Fruit fly (Drosophila melanogaster): ENCODE results near the gene CG13875.

DNA sequence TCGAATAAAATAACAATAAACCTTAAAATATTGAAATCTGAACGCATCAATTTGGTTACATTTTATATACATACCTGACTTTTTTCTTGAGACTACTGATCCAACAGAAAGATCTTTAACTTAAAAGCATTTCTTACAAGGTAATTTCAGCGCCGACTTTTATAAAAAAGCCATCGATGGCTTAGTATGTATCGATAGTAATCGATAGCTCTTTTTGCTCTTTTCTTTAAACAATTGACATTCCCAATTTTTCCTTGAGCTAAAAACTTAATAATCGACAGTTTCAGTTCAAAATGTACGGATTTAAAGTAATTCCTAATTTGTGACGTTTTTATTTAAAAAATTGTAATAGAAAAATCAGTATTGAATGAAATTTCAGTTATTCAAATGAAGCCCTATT is 5.2 kb upstream of the CG13875 start:
- TF ChIP-seq CG8478 (optimal IDR thresholded peaks at IDR 0.05) (no peak), Dll (optimal IDR thresholded peaks at IDR 0.05) (no peak), EcR (GFP tag; optimal IDR thresholded peaks at IDR 0.05) (no peak)

Measured in whole organism.